Worm (Caenorhabditis elegans): ENCODE results near the gene ZK1307.1.

ce11 chrII:9605954-9606353, 49.4 kb downstream of the ZK1307.1 start:
- TF ChIP-seq klf-2 (GFP tag; conservative IDR thresholded peaks at IDR 0.05) (no peak), ztf-29 (GFP tag; IDR thresholded peaks at IDR 0.05) (no peak)
